Worm (Caenorhabditis elegans): ENCODE data around the gene pyc-1.
A peak's percentile ranks its signal among the peaks of the same experiment; 100 is the strongest.

DNA sequence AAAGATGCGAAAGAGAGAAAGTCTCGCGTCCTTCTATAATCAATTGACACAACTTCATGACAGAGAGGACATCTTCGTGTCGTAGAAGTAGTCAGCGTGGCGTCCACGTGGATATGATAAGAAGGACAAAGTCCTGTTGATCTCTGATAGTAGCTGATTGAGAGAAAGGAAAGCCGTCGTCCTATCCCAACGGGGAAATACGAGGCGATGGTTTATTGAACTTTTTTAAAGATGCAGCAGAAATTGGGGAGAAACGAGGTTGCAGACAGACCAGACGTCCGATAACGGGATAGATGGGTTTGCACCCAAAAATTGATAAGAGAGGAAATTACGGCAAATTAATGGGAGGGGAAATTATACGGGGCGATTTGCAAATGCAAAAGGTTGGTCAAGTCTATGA lies 19.8 kb downstream of the pyc-1 start:
- TF ChIP-seq nhr-77 (tag; optimal IDR thresholded peaks at IDR 0.05) (peak; percentile 45), tlp-1 (tag; optimal IDR thresholded peaks at IDR 0.05) (no peak), ama-1 (optimal IDR thresholded peaks at IDR 0.05) (no peak), elt-3 (tag; optimal IDR thresholded peaks at IDR 0.05) (peak; percentile 84 to 100 (median 98)), nhr-76 (tag; optimal IDR thresholded peaks at IDR 0.05) (no peak)
